Fruit fly (Drosophila melanogaster): ENCODE data around the gene eEF1alpha2.

- TF ChIP-seq psq (optimal IDR thresholded peaks at IDR 0.05) = no peak
- no peak for TF ChIP-seq Myc (optimal IDR thresholded peaks at IDR 0.05)
Measured at dm6 chr3R:31738060-31738619, at the start of gene eEF1alpha2.
